Worm (Caenorhabditis elegans) whole organism, early embryonic: ENCODE data around the gene cdc-42.

Source experiments
- B0310.2 ChIP-seq: sonication (generic microtip); optimal IDR thresholded peaks from 2 replicates; lab custom pipeline; 2016; ENCODE audit warnings: mild to moderate bottlenecking, missing genetic modification characterization, missing compliant biosample characterization
- F13C5.2 ChIP-seq: sonication (generic microtip); optimal IDR thresholded peaks from 2 replicates; lab custom pipeline; 2017; ENCODE audit warnings: mild to moderate bottlenecking, missing genetic modification characterization, inconsistent platforms, missing compliant biosample characterization
- aly-1 ChIP-seq: sonication (generic microtip); optimal IDR thresholded peaks from 2 replicates; lab custom pipeline; 2016; ENCODE audit warnings: missing genetic modification characterization, missing compliant biosample characterization
- ama-1 ChIP-seq: fragments of 150-350 bp; optimal IDR thresholded peaks from 2 replicates; lab custom pipeline; 2014
- ceh-13 ChIP-seq: fragments of 200-800 bp; sonication (Bioruptor generic); optimal IDR thresholded peaks from 2 replicates; lab custom pipeline; 2018; ENCODE audit warnings: mild to moderate bottlenecking, missing genetic modification characterization, missing compliant biosample characterization
- ceh-36 ChIP-seq: sonication (generic microtip); optimal IDR thresholded peaks from 2 replicates; lab custom pipeline; 2016; ENCODE audit warnings: missing genetic modification characterization, inconsistent platforms, missing compliant biosample characterization
- ets-7 ChIP-seq: sonication (generic microtip); optimal IDR thresholded peaks from 2 replicates; lab custom pipeline; 2016; ENCODE audit warnings: missing genotype, missing genetic modification characterization, missing compliant biosample characterization
- flt-1 ChIP-seq: fragments of 200-800 bp; sonication (Bioruptor generic); IDR thresholded peaks from 2 replicates; pipeline ENCODE4 v1.3.6; 2022; ENCODE audit warnings: missing genetic modification characterization, missing compliant biosample characterization
- hmbx-1 ChIP-seq: sonication (generic microtip); optimal IDR thresholded peaks from 2 replicates; lab custom pipeline; 2016; ENCODE audit warnings: mild to moderate bottlenecking, missing genetic modification characterization, missing compliant biosample characterization
- hmg-4 ChIP-seq: fragments of 200-800 bp; sonication (Bioruptor generic); optimal IDR thresholded peaks from 2 replicates; lab custom pipeline; 2018; ENCODE audit warnings: mild to moderate bottlenecking, missing genetic modification characterization, missing compliant biosample characterization
- hnd-1 ChIP-seq: sonication (generic microtip); optimal IDR thresholded peaks from 2 replicates; lab custom pipeline; 2016; ENCODE audit warnings: missing genetic modification characterization, missing compliant biosample characterization
- pes-1 ChIP-seq: fragments of 200-800 bp; sonication (Bioruptor generic); IDR thresholded peaks from 2 replicates; pipeline ENCODE4 v1.3.6; 2022; ENCODE audit warnings: missing genetic modification reagents, missing genetic modification characterization, missing compliant biosample characterization
- scrt-1 ChIP-seq: fragments of 200-800 bp; sonication (Bioruptor generic); IDR thresholded peaks from 2 replicates; pipeline ENCODE4 v1.3.6; 2022; ENCODE audit warnings: missing genetic modification characterization, missing compliant biosample characterization
- sea-1 ChIP-seq: fragments of 200-800 bp; sonication (Bioruptor generic); conservative IDR thresholded peaks from 2 replicates; pipeline ENCODE4 v1.3.6; 2022; ENCODE audit warnings: missing genetic modification characterization, missing compliant biosample characterization
- tbx-11 ChIP-seq: fragments of 200-800 bp; sonication (Bioruptor generic); IDR thresholded peaks from 2 replicates; pipeline ENCODE4 v1.3.6; 2022; ENCODE audit warnings: missing genetic modification characterization, missing compliant biosample characterization
- tbx-37 ChIP-seq: fragments of 200-800 bp; sonication (Bioruptor generic); conservative IDR thresholded peaks from 2 replicates; pipeline ENCODE4 v1.3.6; 2022; ENCODE audit warnings: missing genetic modification reagents, missing genetic modification characterization, missing compliant biosample characterization
- tra-4 ChIP-seq: sonication (generic microtip); optimal IDR thresholded peaks from 2 replicates; lab custom pipeline; 2017; ENCODE audit warnings: missing genetic modification characterization, missing compliant biosample characterization

The cdc-42 gene

DNA sequence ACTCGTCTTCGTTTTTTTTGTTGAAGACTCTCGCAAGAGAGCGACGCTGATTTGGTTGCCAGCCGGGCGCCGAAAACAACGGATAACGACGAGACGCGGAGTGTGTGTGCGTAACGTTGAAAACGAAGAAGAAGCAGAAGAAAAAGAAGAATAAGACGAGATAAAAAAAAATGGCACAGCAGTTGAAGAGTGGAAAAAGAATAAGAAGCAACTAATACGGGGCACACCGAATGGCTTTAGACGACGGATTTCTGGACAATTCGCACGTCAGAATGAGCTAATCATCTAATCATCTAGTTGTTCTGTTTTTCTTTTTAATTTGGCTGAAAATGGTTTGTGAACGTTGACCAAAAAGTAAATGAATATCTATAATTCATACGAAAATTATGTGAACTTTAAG is 20.7 kb downstream of the cdc-42 start:
- TF ChIP-seq scrt-1 (GFP tag; lab: Robert Waterston, UW), result no peak

DNA sequence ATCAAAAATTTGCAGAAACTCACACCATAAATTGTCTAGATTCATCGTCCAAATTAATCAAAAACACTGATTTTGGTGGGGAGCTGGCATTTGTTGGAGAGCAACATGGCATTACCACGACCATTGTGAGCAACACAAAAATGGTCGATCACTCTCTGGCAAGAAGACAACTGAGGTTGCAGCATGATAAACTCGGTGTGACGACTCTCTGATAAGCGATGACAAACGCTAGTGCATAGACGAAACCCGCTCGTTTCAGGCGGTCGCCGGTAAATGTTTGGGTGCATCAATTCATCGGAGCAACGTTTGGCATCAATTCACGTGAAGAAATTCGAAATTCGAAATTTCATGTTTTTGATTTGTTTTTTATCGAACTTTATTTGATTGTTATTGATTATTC is 22.8 kb downstream of the cdc-42 start:
- TF ChIP-seq ama-1 (lab: Kevin White, UChicago) (no peak), scrt-1 (GFP tag; lab: Robert Waterston, UW) (no peak), B0310.2 (tag; lab: Kevin White, UChicago) (no peak)

ce11 chrII:7640161-7640841 is 24.0 kb downstream of the cdc-42 start:
- no peak for TF ChIP-seq ama-1 (lab: Kevin White, UChicago)
- TF ChIP-seq hmg-4, result no peak
- no peak for TF ChIP-seq ceh-13
- TF ChIP-seq tra-4 (tag; lab: Kevin White, UChicago), result no peak
- TF ChIP-seq hmbx-1 (tag; lab: Kevin White, UChicago), result no peak

DNA sequence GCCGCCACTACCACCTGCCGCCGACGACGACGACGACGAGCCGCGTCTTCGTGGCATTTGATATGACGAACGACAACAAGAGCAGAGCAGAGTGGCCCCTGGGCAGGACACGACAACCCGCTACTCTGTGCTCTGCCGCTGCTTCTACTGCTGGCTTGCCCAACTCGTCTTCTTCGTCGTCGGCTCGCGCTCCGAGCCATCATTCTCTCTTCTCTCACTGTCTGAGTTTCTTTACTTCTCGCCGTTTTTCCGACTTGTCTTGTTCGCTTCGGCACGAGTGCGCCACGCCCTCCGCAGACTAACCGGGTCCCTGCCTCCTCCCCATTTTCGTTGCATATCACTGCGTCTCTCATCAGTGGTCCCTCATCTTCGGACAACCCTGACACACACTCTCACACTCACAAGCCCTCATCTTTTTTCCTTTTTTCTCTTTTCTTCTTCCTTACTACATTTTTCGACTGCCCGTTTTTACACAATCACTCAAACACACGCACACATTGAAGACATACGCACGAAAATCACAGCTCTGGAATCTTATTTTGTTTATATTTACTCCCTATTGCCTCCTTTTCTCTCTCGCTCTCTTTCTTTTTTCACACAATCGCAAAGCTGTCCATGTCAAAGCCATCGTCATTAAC is 25.9 kb downstream of the cdc-42 start:
- TF ChIP-seq F13C5.2 (tag; lab: Kevin White, UChicago), result no peak
- TF ChIP-seq tra-4 (tag; lab: Kevin White, UChicago), result no peak
- no peak for TF ChIP-seq ets-7 (tag; lab: Kevin White, UChicago)
- TF ChIP-seq ceh-36 (tag; lab: Kevin White, UChicago), result no peak
- no peak for TF ChIP-seq hnd-1 (tag; lab: Kevin White, UChicago)
- TF ChIP-seq ceh-13, result no peak
- TF ChIP-seq hmbx-1 (tag; lab: Kevin White, UChicago), result no peak
- TF ChIP-seq scrt-1 (GFP tag; lab: Robert Waterston, UW), result no peak
- TF ChIP-seq sea-1 (GFP tag; lab: Robert Waterston, UW), result no peak
- TF ChIP-seq B0310.2 (tag; lab: Kevin White, UChicago), result no peak
- TF ChIP-seq flt-1 (GFP tag; lab: Robert Waterston, UW), result no peak
- TF ChIP-seq ama-1 (lab: Kevin White, UChicago), result no peak
- no peak for TF ChIP-seq tbx-11
- no peak for TF ChIP-seq pes-1 (GFP tag; lab: Robert Waterston, UW)
- no peak for TF ChIP-seq hmg-4
- no peak for TF ChIP-seq tbx-37 (GFP tag; lab: Robert Waterston, UW)
- no peak for TF ChIP-seq aly-1 (tag; lab: Kevin White, UChicago)

DNA sequence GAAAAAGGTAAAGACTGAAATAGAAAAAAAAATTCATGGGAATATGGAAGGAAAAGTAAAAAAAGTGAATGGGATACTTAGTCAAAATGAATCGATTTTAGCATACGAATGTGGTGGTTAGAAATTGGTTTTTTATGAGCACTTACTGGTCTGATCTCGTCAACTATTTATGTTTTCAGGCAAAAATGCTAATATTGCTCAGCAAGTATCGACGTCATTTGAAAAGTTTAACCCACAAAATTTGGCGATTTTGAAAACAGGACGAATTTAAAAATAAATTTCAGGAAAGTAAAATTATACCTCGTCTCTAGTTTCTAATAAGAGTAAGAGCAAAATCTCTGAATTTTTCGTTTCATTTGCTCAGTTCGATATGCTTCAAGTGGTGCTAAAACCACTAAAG is 27.0 kb downstream of the cdc-42 start:
- TF ChIP-seq ceh-36 (tag; lab: Kevin White, UChicago), result no peak
- no peak for TF ChIP-seq sea-1 (GFP tag; lab: Robert Waterston, UW)
- TF ChIP-seq hnd-1 (tag; lab: Kevin White, UChicago), result no peak
- no peak for TF ChIP-seq tbx-11
- no peak for TF ChIP-seq pes-1 (GFP tag; lab: Robert Waterston, UW)
- TF ChIP-seq hmbx-1 (tag; lab: Kevin White, UChicago), result no peak
- no peak for TF ChIP-seq B0310.2 (tag; lab: Kevin White, UChicago)
- TF ChIP-seq tra-4 (tag; lab: Kevin White, UChicago), result no peak
- TF ChIP-seq F13C5.2 (tag; lab: Kevin White, UChicago), result no peak
- no peak for TF ChIP-seq ets-7 (tag; lab: Kevin White, UChicago)
- TF ChIP-seq scrt-1 (GFP tag; lab: Robert Waterston, UW), result no peak
- TF ChIP-seq hmg-4, result no peak
- no peak for TF ChIP-seq tbx-37 (GFP tag; lab: Robert Waterston, UW)
- no peak for TF ChIP-seq ceh-13
- TF ChIP-seq aly-1 (tag; lab: Kevin White, UChicago), result no peak
- TF ChIP-seq flt-1 (GFP tag; lab: Robert Waterston, UW), result no peak
- TF ChIP-seq ama-1 (lab: Kevin White, UChicago), result no peak

- TF ChIP-seq ama-1 (lab: Kevin White, UChicago) (no peak), ceh-13 (no peak), ets-7 (tag; lab: Kevin White, UChicago) (no peak), pes-1 (GFP tag; lab: Robert Waterston, UW) (no peak), scrt-1 (GFP tag; lab: Robert Waterston, UW) (no peak), sea-1 (GFP tag; lab: Robert Waterston, UW) (no peak), tbx-37 (GFP tag; lab: Robert Waterston, UW) (no peak)
These were observed 34.9 kb downstream of the cdc-42 start, which contains the start of gene pde-4 for ce11 chrII:7651171-7651570. Gene pde-4, minus strand, starts transcription at chrII:7651246.

- no peak for TF ChIP-seq tbx-37 (GFP tag; lab: Robert Waterston, UW)
- TF ChIP-seq hnd-1 (tag; lab: Kevin White, UChicago), result no peak
These were observed 45.9 kb downstream of the cdc-42 start, which contains the start of gene alfa-1 for ce11 chrII:7662008-7662686. Gene alfa-1, minus strand, starts transcription at chrII:7662522.

DNA sequence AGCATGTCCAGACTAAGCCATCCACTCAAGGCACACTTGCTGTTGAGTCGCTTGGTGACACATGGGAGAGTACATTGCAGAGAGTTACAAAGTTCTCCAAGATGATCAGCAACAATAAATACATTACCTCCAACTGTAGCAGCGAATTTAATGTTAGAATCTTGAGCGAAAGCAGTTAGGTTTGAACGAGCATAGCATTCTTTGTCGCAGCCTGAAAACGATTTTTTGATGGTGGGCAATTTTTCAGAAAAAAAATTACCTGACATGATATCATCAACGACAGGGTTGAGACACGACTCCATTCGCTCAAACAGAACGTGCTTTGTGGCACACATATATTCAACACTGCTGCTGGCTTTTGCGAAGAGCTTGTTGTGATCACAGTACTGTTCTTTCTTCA is 46.8 kb downstream of the cdc-42 start:
- TF ChIP-seq hmg-4 (no peak), pes-1 (GFP tag; lab: Robert Waterston, UW) (no peak), tbx-11 (no peak)
